Fruit fly (Drosophila melanogaster): Measurements from ENCODE around the gene MED18.

MED18 gene

dm6 chrX:1824610-1824948 lies 41.1 kb upstream of the MED18 start:
- TF ChIP-seq Eip78C (GFP tag), result peak; percentile 93
- TF ChIP-seq esn (GFP tag; optimal IDR thresholded peaks at IDR 0.05), result peak; percentile 82
- peak; percentile 51 for TF ChIP-seq CG1621 (tag; optimal IDR thresholded peaks at IDR 0.05)
- peak; percentile 53 for TF ChIP-seq CG3032 (tag; optimal IDR thresholded peaks at IDR 0.05)
- peak; percentile 65 for TF ChIP-seq Ets96B (tag; optimal IDR thresholded peaks at IDR 0.05)
- TF ChIP-seq Hr4 (GFP tag; optimal IDR thresholded peaks at IDR 0.05), result peak; percentile 51
- TF ChIP-seq CG6163 (GFP tag; IDR thresholded peaks at IDR 0.05), result peak; percentile 66
- TF ChIP-seq CG6808 (GFP tag; optimal IDR thresholded peaks at IDR 0.05), result peak; percentile 71
- peak; percentile 64 for TF ChIP-seq CG8319 (GFP tag; optimal IDR thresholded peaks at IDR 0.05)
- peak; percentile 30 for TF ChIP-seq CG4318 (GFP tag; optimal IDR thresholded peaks at IDR 0.05)
- TF ChIP-seq CG8632 (GFP tag; optimal IDR thresholded peaks at IDR 0.05), result peak; percentile 67
- peak; percentile 70 for TF ChIP-seq Sox15 (GFP tag; optimal IDR thresholded peaks at IDR 0.05)
- TF ChIP-seq Lpt (GFP tag; optimal IDR thresholded peaks at IDR 0.05), result peak; percentile 50
- no peak for TF ChIP-seq dac (GFP tag; optimal IDR thresholded peaks at IDR 0.05)
- TF ChIP-seq eg (GFP tag; IDR thresholded peaks at IDR 0.05), result peak; percentile 47; the same call in 2 of the 3 replicates
- TF ChIP-seq fd59A (GFP tag; optimal IDR thresholded peaks at IDR 0.05), result peak; percentile 63
- TF ChIP-seq achi (GFP tag; optimal IDR thresholded peaks at IDR 0.05), result peak; percentile 69
- peak; percentile 72 for TF ChIP-seq Ets21C (GFP tag; optimal IDR thresholded peaks at IDR 0.05)
- TF ChIP-seq svp (GFP tag), result peak; percentile 98
- peak; percentile 75 for TF ChIP-seq pdm3 (GFP tag; optimal IDR thresholded peaks at IDR 0.05)
- TF ChIP-seq salr (GFP tag; optimal IDR thresholded peaks at IDR 0.05), result peak in 1 of 2 experiments; percentile 42
- peak; percentile 66 to 76 for TF ChIP-seq ss (GFP tag; optimal IDR thresholded peaks at IDR 0.05)
- peak; percentile 84 for TF ChIP-seq cyc (GFP tag; optimal IDR thresholded peaks at IDR 0.05)
- TF ChIP-seq CG31627 (GFP tag; optimal IDR thresholded peaks at IDR 0.05), result peak; percentile 81
- TF ChIP-seq CG10631 (GFP tag; optimal IDR thresholded peaks at IDR 0.05), result peak; percentile 60
- TF ChIP-seq CG9139 (GFP tag; optimal IDR thresholded peaks at IDR 0.05), result peak; percentile 53
- TF ChIP-seq Gug (GFP tag; IDR thresholded peaks at IDR 0.05), result peak; percentile 60
- peak; percentile 48 for TF ChIP-seq CG16779 (tag; optimal IDR thresholded peaks at IDR 0.05)
- TF ChIP-seq CG11294 (GFP tag; IDR thresholded peaks at IDR 0.05), result peak; percentile 49; the same call in 1 of the 2 replicates
- TF ChIP-seq net (GFP tag; optimal IDR thresholded peaks at IDR 0.05), result peak; percentile 71
- TF ChIP-seq CG32006 (GFP tag; optimal IDR thresholded peaks at IDR 0.05), result peak; percentile 71
- TF ChIP-seq CG11762 (GFP tag; optimal IDR thresholded peaks at IDR 0.05; ENCODE audit: insufficient read depth), result peak; percentile 38
- TF ChIP-seq CG11902 (GFP tag; optimal IDR thresholded peaks at IDR 0.05), result peak; percentile 55
- TF ChIP-seq Hr38 (GFP tag; optimal IDR thresholded peaks at IDR 0.05), result no peak
- peak; percentile 80 for TF ChIP-seq lz (GFP tag; optimal IDR thresholded peaks at IDR 0.05)
- peak; percentile 74 for TF ChIP-seq OdsH (GFP tag; optimal IDR thresholded peaks at IDR 0.05)
- peak; percentile 73 for TF ChIP-seq Smox (GFP tag; optimal IDR thresholded peaks at IDR 0.05)
- peak; percentile 69 for TF ChIP-seq Sox102F (GFP tag; optimal IDR thresholded peaks at IDR 0.05)
- peak; percentile 69 for TF ChIP-seq CG7368 (GFP tag; optimal IDR thresholded peaks at IDR 0.05)
- TF ChIP-seq acj6 (GFP tag; optimal IDR thresholded peaks at IDR 0.05), result peak; percentile 79
- TF ChIP-seq CG10669 (GFP tag; optimal IDR thresholded peaks at IDR 0.05), result peak; percentile 67
- peak; percentile 76 for TF ChIP-seq CG3919 (GFP tag; optimal IDR thresholded peaks at IDR 0.05)
- no peak for TF ChIP-seq fkh (GFP tag; optimal IDR thresholded peaks at IDR 0.05)
- no peak for TF ChIP-seq Eip93F (GFP tag; optimal IDR thresholded peaks at IDR 0.05)
- TF ChIP-seq CG6854 (GFP tag; optimal IDR thresholded peaks at IDR 0.05), result no peak
- peak; percentile 74 for TF ChIP-seq vri (GFP tag; optimal IDR thresholded peaks at IDR 0.05)
- TF ChIP-seq Blimp-1 (GFP tag; optimal IDR thresholded peaks at IDR 0.05), result peak; percentile 43
- TF ChIP-seq Eip75B (GFP tag; optimal IDR thresholded peaks at IDR 0.05), result peak; percentile 76
- TF ChIP-seq CG15336 (GFP tag; IDR thresholded peaks at IDR 0.05), result peak; percentile 64
- TF ChIP-seq CG34406 (GFP tag; optimal IDR thresholded peaks at IDR 0.05), result peak; percentile 74
- peak; percentile 57 for TF ChIP-seq dsx (GFP tag; optimal IDR thresholded peaks at IDR 0.05; ENCODE audit: poor library complexity, severe bottlenecking)
- TF ChIP-seq topi (GFP tag; optimal IDR thresholded peaks at IDR 0.05), result peak; percentile 84

Data from whole organism, prepupa.